Fruit fly (Drosophila melanogaster) whole organism, pupa: Measurements from ENCODE around the gene yellow-e2.

Experiments
- CG13204 ChIP-seq: fragments of 200-800 bp; sonication (Bioruptor generic); optimal IDR thresholded peaks from 2 replicates; lab custom pipeline; 2018; ENCODE audit warnings: missing biosample characterization, mild to moderate bottlenecking, missing genetic modification characterization, moderate library complexity
- D1 ChIP-seq: fragments of 200-800 bp; sonication (Bioruptor generic); optimal IDR thresholded peaks from 2 replicates; lab custom pipeline; 2018; ENCODE audit warnings: missing biosample characterization, mild to moderate bottlenecking, missing genetic modification characterization, moderate library complexity
- fd96Ca ChIP-seq: fragments of 200-800 bp; sonication (Bioruptor generic); IDR thresholded peaks from 3 replicates; pipeline ENCODE4 v1.3.6; 2022; ENCODE audit warnings: missing biosample characterization, missing genetic modification characterization
- gl ChIP-seq: fragments of 200-800 bp; sonication (Bioruptor generic); optimal IDR thresholded peaks from 2 replicates; lab custom pipeline; 2018; ENCODE audit warnings: missing biosample characterization, mild to moderate bottlenecking, missing genetic modification characterization
- rn ChIP-seq: fragments of 200-800 bp; sonication (Bioruptor generic); IDR thresholded peaks from 2 replicates; pipeline ENCODE4 v1.3.6; 2022; ENCODE audit warnings: missing biosample characterization, missing genetic modification characterization

DNA sequence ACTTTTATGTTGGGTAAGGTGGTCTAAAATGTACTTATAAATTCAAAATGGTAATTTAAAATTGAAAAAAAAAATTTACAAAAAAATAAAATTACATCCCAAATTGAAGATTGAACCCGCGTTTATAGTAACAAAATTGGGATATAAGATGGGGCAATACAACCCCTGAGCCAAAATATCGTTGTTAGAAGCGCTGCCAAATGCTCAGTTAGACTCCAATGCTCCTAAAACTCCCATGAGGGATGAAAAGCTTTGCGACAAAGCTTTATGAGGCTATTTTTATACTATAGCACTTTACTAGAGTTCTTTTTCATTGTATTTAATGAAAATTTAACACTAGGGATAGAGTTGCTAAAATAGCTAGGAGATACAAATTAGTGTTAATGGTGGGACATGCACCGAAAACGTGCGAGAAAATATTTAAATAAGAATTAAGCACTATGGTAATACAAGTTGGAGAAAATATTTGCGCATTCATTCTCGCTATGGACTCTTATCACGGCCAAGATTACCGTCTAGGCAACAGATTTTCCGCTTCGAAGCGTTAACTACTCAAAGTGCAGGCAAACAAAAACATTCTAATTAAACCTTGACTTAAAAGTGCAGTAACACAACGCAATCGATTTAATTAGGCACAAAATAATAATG is 43.3 kb downstream of the yellow-e2 start:
- TF ChIP-seq D1 (tag; lab: Kevin White, UChicago) (no peak), rn (GFP tag; lab: Robert Waterston, UW) (no peak), gl (tag; lab: Kevin White, UChicago) (no peak), fd96Ca (no peak), CG13204 (GFP tag; lab: Kevin White, UChicago) (no peak)
